Fruit fly (Drosophila melanogaster): ENCODE data around the gene Wdr81.

Gene Wdr81

DNA sequence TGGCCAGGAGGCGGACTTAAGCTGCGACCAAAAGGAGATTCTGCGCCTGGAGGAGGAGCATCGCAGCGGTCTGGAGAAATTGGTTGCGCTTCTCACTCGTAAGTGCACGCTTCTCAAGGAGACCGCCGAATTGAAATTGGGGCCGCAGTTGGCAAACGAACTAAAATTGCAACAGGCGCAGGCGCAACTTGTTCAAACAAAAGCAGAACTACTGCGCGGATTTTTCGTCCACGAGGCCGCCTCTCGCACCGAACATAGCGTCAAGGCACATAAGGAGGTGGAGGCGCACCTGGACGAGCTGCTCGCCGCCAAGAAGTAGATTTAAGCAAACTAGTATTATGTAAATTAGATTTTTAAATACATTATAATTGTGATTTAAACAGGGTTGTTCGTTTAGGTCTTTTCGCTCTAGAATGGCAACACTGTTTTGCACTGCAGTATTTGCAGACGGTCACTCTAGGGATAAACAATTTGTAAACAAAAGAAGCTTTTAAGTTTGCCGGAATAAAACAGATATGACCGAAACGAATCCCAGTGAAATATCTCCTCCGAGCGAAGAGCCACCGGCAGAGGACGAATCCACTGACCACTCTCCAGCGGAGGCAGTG lies 30.2 kb downstream of the Wdr81 start, which contains the start of gene escl (continued):
- TF ChIP-seq CG12071 (GFP tag; optimal IDR thresholded peaks at IDR 0.05) (no peak), CG15514 (GFP tag; optimal IDR thresholded peaks at IDR 0.05) (peak; percentile 4), phol (tag; optimal IDR thresholded peaks at IDR 0.05) (no peak), cas (GFP tag; IDR thresholded peaks at IDR 0.05) (no peak), ewg (GFP tag; optimal IDR thresholded peaks at IDR 0.05) (peak; percentile 55), twi (tag; optimal IDR thresholded peaks at IDR 0.05) (no peak), NFAT (GFP tag; IDR thresholded peaks at IDR 0.05) (0 out of 2 replicates have a peak, but pooled peaks have one; percentile 9), CoRest (tag; optimal IDR thresholded peaks at IDR 0.05) (peak; percentile 1), onecut (GFP tag; IDR thresholded peaks at IDR 0.05) (no peak), CG1603 (tag; optimal IDR thresholded peaks at IDR 0.05) (no peak), CG1792 (GFP tag; optimal IDR thresholded peaks at IDR 0.05) (no peak), ci (GFP tag; IDR thresholded peaks at IDR 0.05) (0 out of 3 replicates have a peak, but pooled peaks have one; percentile 5), CG11504 (tag; optimal IDR thresholded peaks at IDR 0.05) (no peak), Taf1 (GFP tag; IDR thresholded peaks at IDR 0.05) (no peak), Dll (GFP tag; IDR thresholded peaks at IDR 0.05; ENCODE audit: partially characterized antibody) (no peak), H15 (GFP tag; IDR thresholded peaks at IDR 0.05) (no peak), CG6854 (GFP tag; optimal IDR thresholded peaks at IDR 0.05) (no peak), Doc2 (GFP tag; IDR thresholded peaks at IDR 0.05) (no peak), Elba2 (GFP tag; optimal IDR thresholded peaks at IDR 0.05) (no peak), slbo (GFP tag; IDR thresholded peaks at IDR 0.05) (no peak), CG10321 (GFP tag; IDR thresholded peaks at IDR 0.05) (no peak), gfzf (GFP tag; optimal IDR thresholded peaks at IDR 0.05) (peak; percentile 56), CG3281 (GFP tag; optimal IDR thresholded peaks at IDR 0.05) (peak; percentile 94), CG3847 (GFP tag; IDR thresholded peaks at IDR 0.05) (0 out of 2 replicates have a peak, but pooled peaks have one; percentile 29), Atf3 (GFP tag; optimal IDR thresholded peaks at IDR 0.05) (no peak), Ptx1 (GFP tag; IDR thresholded peaks at IDR 0.05) (no peak), CG9876 (GFP tag; optimal IDR thresholded peaks at IDR 0.05) (no peak), bigmax (GFP tag; optimal IDR thresholded peaks at IDR 0.05) (no peak), hkb (optimal IDR thresholded peaks at IDR 0.05) (no peak), hkb (GFP tag; IDR thresholded peaks at IDR 0.05) (no peak), stwl (tag; optimal IDR thresholded peaks at IDR 0.05) (peak; percentile 41), Med (GFP tag) (peak; percentile 71), Dp (GFP tag; optimal IDR thresholded peaks at IDR 0.05) (peak; percentile 61), CG10366 (GFP tag; IDR thresholded peaks at IDR 0.05) (no peak), CG12659 (GFP tag; optimal IDR thresholded peaks at IDR 0.05) (peak; percentile 18), Myb (GFP tag; optimal IDR thresholded peaks at IDR 0.05) (peak; percentile 26), MBD-R2 (GFP tag; IDR thresholded peaks at IDR 0.05) (peak; percentile 85), Pdp1 (GFP tag; optimal IDR thresholded peaks at IDR 0.05) (peak in 1 of 2 experiments; percentile 21), bbx (GFP tag; IDR thresholded peaks at IDR 0.05; ENCODE audit: partially characterized antibody) (no peak), unc-4 (GFP tag; IDR thresholded peaks at IDR 0.05; ENCODE audit: partially characterized antibody) (0 out of 2 replicates have a peak, but pooled peaks have one; percentile 24), sens (GFP tag) (peak; percentile 51), pzg (GFP tag; optimal IDR thresholded peaks at IDR 0.05) (peak; percentile 57), HHEX (GFP tag; optimal IDR thresholded peaks at IDR 0.05) (no peak), CG6813 (GFP tag; optimal IDR thresholded peaks at IDR 0.05) (no peak), CG11398 (GFP tag; optimal IDR thresholded peaks at IDR 0.05) (no peak), E2f2 (GFP tag; IDR thresholded peaks at IDR 0.05) (peak; percentile 75), ro (GFP tag; IDR thresholded peaks at IDR 0.05) (no peak), CG9932 (GFP tag; IDR thresholded peaks at IDR 0.05) (peak; percentile 38)
